Fruit fly (Drosophila melanogaster) whole organism, embryonic: ENCODE data around the gene chic.

ENCODE experiments used
- CG10543 ChIP-seq: fragments of 200-800 bp; sonication (Bioruptor generic); optimal IDR thresholded peaks from 3 replicates; lab custom pipeline; 2017; ENCODE audit warnings: missing biosample characterization, mild to moderate bottlenecking, missing genetic modification characterization, moderate library complexity
- CG10654 ChIP-seq: fragments of 200-800 bp; sonication (Bioruptor generic); optimal IDR thresholded peaks from 2 replicates; lab custom pipeline; 2016; ENCODE audit warnings: missing biosample characterization, missing genetic modification characterization
- CG11398 ChIP-seq: fragments of 200-800 bp; sonication (Bioruptor generic); optimal IDR thresholded peaks from 2 replicates; lab custom pipeline; 2016; ENCODE audit warnings: missing biosample characterization, missing genetic modification characterization
- CG11723 ChIP-seq: fragments of 200-800 bp; sonication (Bioruptor generic); optimal IDR thresholded peaks from 2 replicates; lab custom pipeline; 2017; ENCODE audit warnings: missing biosample characterization, mild to moderate bottlenecking, missing genetic modification characterization
- CG13123 ChIP-seq: fragments of 200-800 bp; sonication (Bioruptor generic); optimal IDR thresholded peaks from 2 replicates; lab custom pipeline; 2016; ENCODE audit warnings: missing biosample characterization, missing genetic modification characterization
- CG14860 ChIP-seq: fragments of 200-800 bp; sonication (Bioruptor generic); IDR thresholded peaks from 3 replicates; pipeline ENCODE4 v1.3.6; 2022; ENCODE audit warnings: missing biosample characterization, missing genetic modification characterization; ENCODE audit not compliant: partially characterized antibody
- CG15601 ChIP-seq: fragments of 200-800 bp; sonication (Bioruptor generic); optimal IDR thresholded peaks from 3 replicates; lab custom pipeline; 2019; ENCODE audit warnings: missing biosample characterization, mild to moderate bottlenecking, missing genetic modification characterization, moderate library complexity
- CG15696 ChIP-seq: fragments of 200-800 bp; sonication (Bioruptor generic); optimal IDR thresholded peaks from 2 replicates; lab custom pipeline; 2019; ENCODE audit warnings: missing biosample characterization, mild to moderate bottlenecking, missing genetic modification characterization, moderate library complexity
- CG1602 ChIP-seq: fragments of 200-800 bp; sonication (Bioruptor generic); optimal IDR thresholded peaks from 3 replicates; lab custom pipeline; 2016; ENCODE audit warnings: missing biosample characterization, missing genetic modification characterization
- CG1603 ChIP-seq: fragments of 200-800 bp; sonication (Bioruptor generic); optimal IDR thresholded peaks from 2 replicates; lab custom pipeline; 2019; ENCODE audit warnings: missing biosample characterization, mild to moderate bottlenecking, missing genetic modification characterization, moderate library complexity
- CG1832 ChIP-seq: fragments of 200-800 bp; sonication (Bioruptor generic); optimal IDR thresholded peaks from 2 replicates; lab custom pipeline; 2017; ENCODE audit warnings: missing biosample characterization, mild to moderate bottlenecking, missing genetic modification characterization, inconsistent platforms
- CG31224 ChIP-seq: fragments of 200-800 bp; sonication (Bioruptor generic); IDR thresholded peaks from 2 replicates; pipeline ENCODE4 v1.3.6; 2022; ENCODE audit warnings: missing biosample characterization, missing genetic modification characterization
- CG31441 ChIP-seq: fragments of 200-800 bp; sonication (Bioruptor generic); IDR thresholded peaks from 2 replicates; pipeline ENCODE4 v1.3.6; 2022; ENCODE audit warnings: missing biosample characterization, missing genetic modification characterization
- CG42726 ChIP-seq: fragments of 200-800 bp; sonication (Bioruptor generic); IDR thresholded peaks from 2 replicates; pipeline ENCODE4 v1.3.6; 2022; ENCODE audit warnings: missing biosample characterization, missing genetic modification characterization; ENCODE audit not compliant: partially characterized antibody
- CG4282 ChIP-seq: fragments of 200-800 bp; sonication (Bioruptor generic); optimal IDR thresholded peaks from 2 replicates; lab custom pipeline; 2016; ENCODE audit warnings: missing biosample characterization, missing genetic modification characterization
- CG43689 ChIP-seq: fragments of 200-800 bp; sonication (Bioruptor generic); IDR thresholded peaks from 2 replicates; pipeline ENCODE4 v1.3.6; 2022; ENCODE audit warnings: missing biosample characterization, missing genetic modification characterization
- CG4730 ChIP-seq: fragments of 200-800 bp; sonication (Bioruptor generic); IDR thresholded peaks from 2 replicates; pipeline ENCODE4 v1.3.6; 2022; ENCODE audit warnings: missing biosample characterization, missing genetic modification characterization
- CG5953 ChIP-seq: fragments of 200-800 bp; sonication (Bioruptor generic); IDR thresholded peaks from 2 replicates; pipeline ENCODE4 v1.3.6; 2022; ENCODE audit warnings: missing biosample characterization, missing genetic modification characterization
- CG6272 ChIP-seq: fragments of 200-800 bp; sonication (Bioruptor generic); IDR thresholded peaks from 2 replicates; pipeline ENCODE4 v1.3.6; 2022; ENCODE audit warnings: missing biosample characterization, missing genetic modification characterization
- CG6683 ChIP-seq: fragments of 200-800 bp; sonication (Bioruptor generic); optimal IDR thresholded peaks from 2 replicates; lab custom pipeline; 2017; ENCODE audit warnings: missing biosample characterization, mild to moderate bottlenecking, missing genetic modification characterization, missing genetic modification reagents
- CG8281 ChIP-seq: fragments of 200-800 bp; sonication (Bioruptor generic); optimal IDR thresholded peaks from 2 replicates; lab custom pipeline; 2018; ENCODE audit warnings: missing biosample characterization, mild to moderate bottlenecking, missing genetic modification characterization, moderate library complexity
- CG8290 ChIP-seq, 3 experiments: fragments of 200-800 bp; sonication (Bioruptor generic); optimal IDR thresholded peaks; 2 replicates each; lab custom pipeline; 2016 to 2019; ENCODE audit warnings: missing biosample characterization in 3 of 3, missing genetic modification characterization in 3 of 3, mild to moderate bottlenecking in 2 of 3, moderate library complexity in 1 of 3
- CG8388 ChIP-seq: fragments of 200-800 bp; sonication (Bioruptor generic); optimal IDR thresholded peaks from 2 replicates; lab custom pipeline; 2019; ENCODE audit warnings: missing biosample characterization, mild to moderate bottlenecking, missing genetic modification characterization, moderate library complexity
- Dek ChIP-seq: fragments of 200-800 bp; sonication (Bioruptor generic); optimal IDR thresholded peaks from 3 replicates; lab custom pipeline; 2019; ENCODE audit warnings: missing biosample characterization, mild to moderate bottlenecking, missing genetic modification characterization, moderate library complexity
- Hr51 ChIP-seq, 2 experiments: fragments of 200-800 bp; sonication (Bioruptor generic); optimal IDR thresholded peaks; 2 replicates in 1 of 2; 3 replicates in 1 of 2; lab custom pipeline; 2016 to 2018; ENCODE audit warnings: missing biosample characterization in 2 of 2, missing genetic modification characterization in 2 of 2, mild to moderate bottlenecking in 1 of 2, moderate library complexity in 1 of 2
- Meics ChIP-seq: fragments of 200-800 bp; sonication (Bioruptor generic); optimal IDR thresholded peaks from 2 replicates; lab custom pipeline; 2017; ENCODE audit warnings: missing biosample characterization, mild to moderate bottlenecking, missing genetic modification characterization
- NC2β ChIP-seq: fragments of 200-800 bp; sonication (Bioruptor generic); optimal IDR thresholded peaks from 2 replicates; lab custom pipeline; 2016; ENCODE audit warnings: missing biosample characterization, missing genetic modification characterization
- NK7.1 ChIP-seq: fragments of 200-800 bp; sonication (Bioruptor generic); optimal IDR thresholded peaks from 3 replicates; lab custom pipeline; 2016; ENCODE audit warnings: missing biosample characterization, missing genetic modification characterization
- Nf-YB ChIP-seq: fragments of 200-800 bp; sonication (Bioruptor generic); optimal IDR thresholded peaks from 3 replicates; lab custom pipeline; 2019; ENCODE audit warnings: missing biosample characterization, mild to moderate bottlenecking, missing genetic modification characterization, moderate library complexity
- Optix ChIP-seq: fragments of 200-800 bp; sonication (Bioruptor generic); IDR thresholded peaks from 3 replicates; pipeline ENCODE4 v1.3.6; 2022; ENCODE audit warnings: missing biosample characterization, missing genetic modification characterization
- Sin3A ChIP-seq: fragments of >200 bp; optimal IDR thresholded peaks from 2 replicates; lab custom pipeline; 2018
- Sox102F ChIP-seq: fragments of 200-800 bp; sonication (Bioruptor generic); optimal IDR thresholded peaks from 2 replicates; lab custom pipeline; 2018; ENCODE audit warnings: missing biosample characterization, mild to moderate bottlenecking, missing genetic modification characterization, moderate library complexity
- abd-A ChIP-seq: fragments of 200-800 bp; sonication (Bioruptor generic); optimal IDR thresholded peaks from 3 replicates; lab custom pipeline; 2019; ENCODE audit warnings: missing biosample characterization, mild to moderate bottlenecking, missing genetic modification characterization, moderate library complexity
- ato ChIP-seq: fragments of 200-800 bp; sonication (Bioruptor generic); IDR thresholded peaks from 2 replicates; pipeline ENCODE4 v1.3.6; 2022; ENCODE audit warnings: missing biosample characterization, missing genetic modification characterization; ENCODE audit not compliant: partially characterized antibody
- bigmax ChIP-seq: fragments of 200-800 bp; sonication (Bioruptor generic); optimal IDR thresholded peaks from 2 replicates; lab custom pipeline; 2018; ENCODE audit warnings: missing biosample characterization, mild to moderate bottlenecking, missing genetic modification characterization
- cad ChIP-seq: fragments of >200 bp; optimal IDR thresholded peaks from 2 replicates; lab custom pipeline; 2017; ENCODE audit warnings: missing biosample characterization, missing genetic modification characterization
- cwo ChIP-seq: fragments of 200-800 bp; sonication (Bioruptor generic); optimal IDR thresholded peaks from 3 replicates; lab custom pipeline; 2017; ENCODE audit warnings: missing biosample characterization, missing genetic modification characterization, mild to moderate bottlenecking, moderate library complexity, missing genetic modification reagents
- danr ChIP-seq: fragments of 200-800 bp; sonication (Bioruptor generic); IDR thresholded peaks from 2 replicates; pipeline ENCODE4 v1.3.6; 2022; ENCODE audit warnings: missing biosample characterization, missing genetic modification characterization
- dmrt11E ChIP-seq: fragments of 200-800 bp; sonication (Bioruptor generic); optimal IDR thresholded peaks from 3 replicates; lab custom pipeline; 2018; ENCODE audit warnings: missing biosample characterization, mild to moderate bottlenecking, missing genetic modification characterization, moderate library complexity
- fd64A ChIP-seq: fragments of 200-800 bp; sonication (Bioruptor generic); optimal IDR thresholded peaks from 3 replicates; lab custom pipeline; 2018; ENCODE audit warnings: missing biosample characterization, mild to moderate bottlenecking, missing genetic modification characterization
- fu2 ChIP-seq: fragments of 200-800 bp; sonication (Bioruptor generic); optimal IDR thresholded peaks from 2 replicates; lab custom pipeline; 2016; ENCODE audit warnings: missing biosample characterization, missing genetic modification characterization
- ind ChIP-seq: fragments of 200-800 bp; sonication (Bioruptor generic); optimal IDR thresholded peaks from 3 replicates; lab custom pipeline; 2016; ENCODE audit warnings: missing biosample characterization, missing genetic modification characterization
- lab ChIP-seq: fragments of 200-800 bp; sonication (Bioruptor generic); optimal IDR thresholded peaks from 3 replicates; lab custom pipeline; 2017; ENCODE audit warnings: missing biosample characterization, missing genetic modification characterization, mild to moderate bottlenecking, moderate library complexity, missing genetic modification reagents
- luna ChIP-seq: fragments of 200-800 bp; sonication (Bioruptor generic); optimal IDR thresholded peaks from 2 replicates; lab custom pipeline; 2016; ENCODE audit warnings: missing biosample characterization, missing genetic modification characterization
- pita ChIP-seq: fragments of 200-800 bp; sonication (Bioruptor generic); optimal IDR thresholded peaks from 2 replicates; lab custom pipeline; 2017; ENCODE audit warnings: missing biosample characterization, mild to moderate bottlenecking, missing genetic modification characterization
- pros ChIP-seq: fragments of 200-800 bp; sonication (Bioruptor generic); optimal IDR thresholded peaks from 3 replicates; lab custom pipeline; 2019; ENCODE audit warnings: missing biosample characterization, mild to moderate bottlenecking, missing genetic modification characterization, moderate library complexity
- pum ChIP-seq: fragments of 200-800 bp; sonication (Bioruptor generic); optimal IDR thresholded peaks from 2 replicates; lab custom pipeline; 2016; ENCODE audit warnings: missing biosample characterization, missing genetic modification characterization
- ro ChIP-seq: fragments of 200-800 bp; sonication (Bioruptor generic); IDR thresholded peaks from 2 replicates; pipeline ENCODE4 v1.3.6; 2022; ENCODE audit warnings: missing biosample characterization, missing genetic modification characterization
- sd ChIP-seq: fragments of 200-800 bp; sonication (Bioruptor generic); optimal IDR thresholded peaks from 3 replicates; lab custom pipeline; 2018; ENCODE audit warnings: missing biosample characterization, mild to moderate bottlenecking, missing genetic modification characterization, moderate library complexity
- twi ChIP-seq: fragments of 200-800 bp; optimal IDR thresholded peaks from 2 replicates; lab custom pipeline; 2019; ENCODE audit warnings: missing biosample characterization, mild to moderate bottlenecking, missing genetic modification characterization, moderate library complexity

The chic gene

dm6 chr2L:5980862-5981432 is at the start of gene chic (continued):
- TF ChIP-seq CG4730 (GFP tag; lab: Robert Waterston, UW), result no peak
- TF ChIP-seq pum, result no peak
- TF ChIP-seq bigmax (GFP tag; lab: Kevin White, UChicago), result no peak
- TF ChIP-seq CG1832 (GFP tag; lab: Kevin White, UChicago), result no peak
- TF ChIP-seq CG15601 (tag; lab: Kevin White, UChicago), result no peak
- TF ChIP-seq CG6683 (GFP tag; lab: Kevin White, UChicago), result no peak
- no peak for TF ChIP-seq Dek
- TF ChIP-seq cad, result no peak
- TF ChIP-seq luna (GFP tag; lab: Kevin White, UChicago), result no peak
- no peak for TF ChIP-seq dmrt11E (tag; lab: Kevin White, UChicago)
- TF ChIP-seq CG31441 (GFP tag; lab: Robert Waterston, UW), result no peak
- no peak for TF ChIP-seq CG10543 (GFP tag; lab: Kevin White, UChicago)
- TF ChIP-seq NC2β (GFP tag; lab: Kevin White, UChicago), result peak; percentile 18
- no peak for TF ChIP-seq fd64A (GFP tag; lab: Kevin White, UChicago)
- no peak for TF ChIP-seq ro (GFP tag; lab: Robert Waterston, UW)
- TF ChIP-seq ato (GFP tag; lab: Robert Waterston, UW), result no peak
- no peak for TF ChIP-seq CG1602 (GFP tag; lab: Kevin White, UChicago)
- TF ChIP-seq Optix (GFP tag; lab: Robert Waterston, UW), result no peak
- TF ChIP-seq danr (GFP tag; lab: Robert Waterston, UW), result no peak
- TF ChIP-seq twi, result no peak
- no peak for TF ChIP-seq Sin3A (lab: Kevin White, UChicago)
- no peak for TF ChIP-seq CG14860
- TF ChIP-seq, all 482 proteins: peak for 89

- TF ChIP-seq pros (GFP tag; lab: Kevin White, UChicago) (no peak), CG13123 (GFP tag; lab: Kevin White, UChicago) (no peak), CG31224 (GFP tag; lab: Robert Waterston, UW) (no peak), CG42726 (GFP tag; lab: Robert Waterston, UW) (no peak), cwo (GFP tag; lab: Kevin White, UChicago) (no peak), Meics (GFP tag; lab: Kevin White, UChicago) (no peak), CG4282 (GFP tag; lab: Kevin White, UChicago) (no peak), Nf-YB (GFP tag; lab: Kevin White, UChicago) (no peak), fu2 (GFP tag; lab: Kevin White, UChicago) (no peak), CG5953 (GFP tag; lab: Robert Waterston, UW) (no peak), CG11723 (GFP tag; lab: Kevin White, UChicago) (no peak), CG1603 (tag; lab: Kevin White, UChicago) (peak; percentile 38), pita (no peak), danr (GFP tag; lab: Robert Waterston, UW) (no peak), CG8290 (GFP tag; optimal IDR thresholded peaks at IDR 0.05; lab: Kevin White, UChicago) (no peak), CG8290 (tag; optimal IDR thresholded peaks at IDR 0.05; lab: Kevin White, UChicago) (no peak), sd (no peak), CG10654 (GFP tag; lab: Kevin White, UChicago) (no peak), abd-A (no peak), CG11398 (GFP tag; lab: Kevin White, UChicago) (no peak), CG15696 (tag; lab: Kevin White, UChicago) (no peak), CG43689 (GFP tag; lab: Robert Waterston, UW) (no peak), CG6272 (GFP tag; lab: Robert Waterston, UW) (no peak), Sox102F (no peak), dmrt11E (tag; lab: Kevin White, UChicago) (no peak), Hr51 (GFP tag; optimal IDR thresholded peaks at IDR 0.05; lab: Kevin White, UChicago) (peak in 1 of 2 experiments; percentile 7), ind (GFP tag; lab: Kevin White, UChicago) (peak; percentile 6), CG8281 (tag; lab: Kevin White, UChicago) (no peak), CG8388 (GFP tag; lab: Kevin White, UChicago) (peak; percentile 3), NK7.1 (no peak), lab (GFP tag; lab: Kevin White, UChicago) (peak; percentile 17)
Observed at dm6 chr2L:6028712-6029111, 47.9 kb upstream of the chic start.
